Worm (Caenorhabditis elegans): ENCODE data around the gene ceh-40.

ce11 chrX:12350207-12350606 lies 29.6 kb upstream of the ceh-40 start, which contains the start of gene F42F12.3:
- no peak for TF ChIP-seq gmeb-1 (tag; optimal IDR thresholded peaks at IDR 0.05)
- no peak for TF ChIP-seq mdl-1 (tag; optimal IDR thresholded peaks at IDR 0.05)
- TF ChIP-seq lsy-2 (tag; optimal IDR thresholded peaks at IDR 0.05), result no peak
- TF ChIP-seq ztf-11 (tag; optimal IDR thresholded peaks at IDR 0.05), result no peak
